Fruit fly (Drosophila melanogaster): Measurements from ENCODE around the gene Idh3g.

- TF ChIP-seq woc (GFP tag; optimal IDR thresholded peaks at IDR 0.05) (peak; percentile 92), rgr (GFP tag; optimal IDR thresholded peaks at IDR 0.05) (peak; percentile 93), psq (GFP tag; optimal IDR thresholded peaks at IDR 0.05) (peak; percentile 91)
These were observed 40.2 kb upstream of the Idh3g start for dm6 chr3R:25640463-25640862.
